Worm (Caenorhabditis elegans) whole organism, L4 larva: Measurements from ENCODE around the gene str-81.

ENCODE experiments used
- F37D6.2 ChIP-seq: sonication (generic microtip); optimal IDR thresholded peaks from 2 replicates; lab custom pipeline; 2016; ENCODE audit warnings: mild to moderate bottlenecking, missing genetic modification characterization, missing compliant biosample characterization
- ceh-28 ChIP-seq: fragments of 150-350 bp; optimal IDR thresholded peaks from 2 replicates; lab custom pipeline; 2014; ENCODE audit warnings: missing biosample characterization, missing genetic modification reagents, missing genetic modification characterization
- daf-12 ChIP-seq: fragments of 150-350 bp; optimal IDR thresholded peaks from 2 replicates; lab custom pipeline; 2014; ENCODE audit warnings: missing biosample characterization, missing genetic modification reagents, missing genetic modification characterization
- dmd-9 ChIP-seq: fragments of 200-800 bp; sonication (Bioruptor generic); IDR thresholded peaks from 2 replicates; pipeline ENCODE4 v1.3.6; 2022; ENCODE audit warnings: missing genetic modification reagents, missing genetic modification characterization, missing compliant biosample characterization
- fos-1 ChIP-seq: fragments of 150-350 bp; optimal IDR thresholded peaks from 2 replicates; lab custom pipeline; 2014; ENCODE audit warnings: missing biosample characterization, missing genetic modification characterization
- nhr-237 ChIP-seq: sonication (generic microtip); optimal IDR thresholded peaks from 2 replicates; lab custom pipeline; 2017; ENCODE audit warnings: missing biosample characterization, missing genetic modification characterization
- nhr-76 ChIP-seq: fragments of 150-350 bp; optimal IDR thresholded peaks from 2 replicates; lab custom pipeline; 2014; ENCODE audit warnings: missing biosample characterization, missing genetic modification characterization

- TF ChIP-seq nhr-237: no peak
- no peak for TF ChIP-seq fos-1 (tag; lab: Kevin White, UChicago)
- no peak for TF ChIP-seq dmd-9 (GFP tag; lab: Robert Waterston, UW)
- TF ChIP-seq F37D6.2: no peak
- no peak for TF ChIP-seq daf-12 (tag; lab: Kevin White, UChicago)
- TF ChIP-seq nhr-76: no peak
- no peak for TF ChIP-seq ceh-28 (tag; lab: Kevin White, UChicago)
Measured at ce11 chrV:19211795-19212194, 39.1 kb downstream of the str-81 start, which contains the start of gene nhr-79.
